Fruit fly (Drosophila melanogaster) S2 (cell line): Measurements from ENCODE around the gene pasha.

Source experiments
- CG8478 ChIP-seq: fragments of >200 bp; optimal IDR thresholded peaks from 2 replicates; lab custom pipeline; 2018
- CTCF ChIP-seq, 2 experiments: fragments of >200 bp; optimal IDR thresholded peaks; 2 replicates each; lab custom pipeline; 2018

- no peak for TF ChIP-seq CTCF (optimal IDR thresholded peaks at IDR 0.05; lab: Kevin White, UChicago)
- no peak for TF ChIP-seq CG8478
Measured at dm6 chr3R:31608030-31608429, 9.7 kb upstream of the pasha start.
